Fruit fly (Drosophila melanogaster) whole organism, embryonic: ENCODE measurements around the gene Cdc42.

Source experiments
- ATbp ChIP-seq: fragments of 200-800 bp; sonication (Bioruptor generic); optimal IDR thresholded peaks from 2 replicates; lab custom pipeline; 2017; ENCODE audit warnings: missing biosample characterization, mild to moderate bottlenecking, missing genetic modification characterization, missing genetic modification reagents
- Bgb ChIP-seq: fragments of 200-800 bp; sonication (Bioruptor generic); IDR thresholded peaks from 2 replicates; pipeline ENCODE4 v1.3.6; 2022; ENCODE audit warnings: missing biosample characterization, missing genetic modification characterization; ENCODE audit not compliant: partially characterized antibody
- CG10209 ChIP-seq: fragments of 200-800 bp; sonication (Bioruptor generic); optimal IDR thresholded peaks from 3 replicates; lab custom pipeline; 2017; ENCODE audit warnings: missing biosample characterization, mild to moderate bottlenecking, missing genetic modification characterization, missing genetic modification reagents
- CG10267 ChIP-seq: fragments of 200-800 bp; sonication (Bioruptor generic); optimal IDR thresholded peaks from 2 replicates; lab custom pipeline; 2018; ENCODE audit warnings: missing biosample characterization, mild to moderate bottlenecking, missing genetic modification characterization, moderate library complexity
- CG11456 ChIP-seq: fragments of 200-800 bp; sonication (Bioruptor generic); IDR thresholded peaks from 3 replicates; pipeline ENCODE4 v1.3.6; 2022; ENCODE audit warnings: missing biosample characterization, missing genetic modification characterization
- CG14965 ChIP-seq: fragments of 200-800 bp; sonication (Bioruptor generic); optimal IDR thresholded peaks from 2 replicates; lab custom pipeline; 2016; ENCODE audit warnings: missing biosample characterization, missing genetic modification characterization, borderline replicate concordance
- CG15514 ChIP-seq: fragments of 200-800 bp; sonication (Bioruptor generic); optimal IDR thresholded peaks from 3 replicates; lab custom pipeline; 2017; ENCODE audit warnings: missing biosample characterization, missing genetic modification characterization, mild to moderate bottlenecking, moderate library complexity, missing genetic modification reagents
- CG15601 ChIP-seq: fragments of 200-800 bp; sonication (Bioruptor generic); optimal IDR thresholded peaks from 3 replicates; lab custom pipeline; 2019; ENCODE audit warnings: missing biosample characterization, mild to moderate bottlenecking, missing genetic modification characterization, moderate library complexity
- CG1603 ChIP-seq: fragments of 200-800 bp; sonication (Bioruptor generic); optimal IDR thresholded peaks from 2 replicates; lab custom pipeline; 2019; ENCODE audit warnings: missing biosample characterization, mild to moderate bottlenecking, missing genetic modification characterization, moderate library complexity
- CG16815 ChIP-seq: fragments of 200-800 bp; sonication (Bioruptor generic); optimal IDR thresholded peaks from 3 replicates; lab custom pipeline; 2017; ENCODE audit warnings: missing biosample characterization, mild to moderate bottlenecking, missing genetic modification characterization
- CG18011 ChIP-seq: fragments of 200-800 bp; sonication (Bioruptor generic); optimal IDR thresholded peaks from 2 replicates; lab custom pipeline; 2017; ENCODE audit warnings: missing biosample characterization, missing genetic modification characterization, mild to moderate bottlenecking, moderate library complexity, missing genotype
- CG31365 ChIP-seq: fragments of 200-800 bp; sonication (Bioruptor generic); optimal IDR thresholded peaks from 2 replicates; lab custom pipeline; 2018; ENCODE audit warnings: missing biosample characterization, mild to moderate bottlenecking, missing genetic modification characterization
- CG3726 ChIP-seq: fragments of 200-800 bp; sonication (Bioruptor generic); IDR thresholded peaks from 3 replicates; pipeline ENCODE4, ENCODE4 v1.3.6; 2022; ENCODE audit warnings: missing biosample characterization, missing genetic modification characterization
- CG4360 ChIP-seq: fragments of 200-800 bp; sonication (Bioruptor generic); IDR thresholded peaks from 2 replicates; pipeline ENCODE4 v1.3.6; 2022; ENCODE audit warnings: missing biosample characterization, missing genetic modification characterization
- CG43689 ChIP-seq: fragments of 200-800 bp; sonication (Bioruptor generic); IDR thresholded peaks from 2 replicates; pipeline ENCODE4 v1.3.6; 2022; ENCODE audit warnings: missing biosample characterization, missing genetic modification characterization
- CG6254 ChIP-seq: fragments of 200-800 bp; sonication (Bioruptor generic); optimal IDR thresholded peaks from 3 replicates; lab custom pipeline; 2017; ENCODE audit warnings: mild to moderate bottlenecking, missing biosample characterization, missing genetic modification reagents, missing genetic modification characterization
- CG6854 ChIP-seq: fragments of 200-800 bp; sonication (Bioruptor generic); optimal IDR thresholded peaks from 3 replicates; lab custom pipeline; 2017; ENCODE audit warnings: missing biosample characterization, mild to moderate bottlenecking, missing genetic modification characterization
- CG8359 ChIP-seq: fragments of 200-800 bp; sonication (Bioruptor generic); optimal IDR thresholded peaks from 2 replicates; lab custom pipeline; 2017; ENCODE audit warnings: missing biosample characterization, mild to moderate bottlenecking, missing genetic modification characterization, borderline replicate concordance
- CG8924 ChIP-seq: fragments of 200-800 bp; optimal IDR thresholded peaks from 3 replicates; lab custom pipeline; 2019; ENCODE audit warnings: missing biosample characterization, mild to moderate bottlenecking, missing genetic modification characterization, moderate library complexity
- Doc2 ChIP-seq: fragments of 200-800 bp; sonication (Bioruptor generic); IDR thresholded peaks from 2 replicates; pipeline ENCODE4 v1.3.6; 2022; ENCODE audit warnings: missing biosample characterization, missing genetic modification characterization
- E2f1 ChIP-seq: fragments of 200-800 bp; sonication (Bioruptor generic); IDR thresholded peaks from 2 replicates; pipeline ENCODE4 v1.3.6; 2022; ENCODE audit warnings: missing biosample characterization, missing genetic modification characterization
- Fer1 ChIP-seq: fragments of 200-800 bp; sonication (Bioruptor generic); optimal IDR thresholded peaks from 2 replicates; lab custom pipeline; 2017; ENCODE audit warnings: missing biosample characterization, mild to moderate bottlenecking, missing genetic modification characterization
- Fer2 ChIP-seq: fragments of 200-800 bp; sonication (Bioruptor generic); optimal IDR thresholded peaks from 2 replicates; lab custom pipeline; 2018; ENCODE audit warnings: missing biosample characterization, mild to moderate bottlenecking, missing genetic modification characterization, moderate library complexity
- HLHmδ ChIP-seq: fragments of 200-800 bp; sonication (Bioruptor generic); optimal IDR thresholded peaks from 2 replicates; lab custom pipeline; 2018; ENCODE audit warnings: missing biosample characterization, mild to moderate bottlenecking, missing genetic modification characterization, moderate library complexity
- Hmx ChIP-seq: fragments of 200-800 bp; sonication (Bioruptor generic); optimal IDR thresholded peaks from 2 replicates; lab custom pipeline; 2016; ENCODE audit warnings: missing biosample characterization, missing genetic modification characterization
- Hr3 ChIP-seq: fragments of 200-800 bp; sonication (Bioruptor generic); optimal IDR thresholded peaks from 3 replicates; lab custom pipeline; 2016; ENCODE audit warnings: missing biosample characterization, missing genetic modification characterization
- Lim3 ChIP-seq: fragments of 200-800 bp; sonication (Bioruptor generic); IDR thresholded peaks from 2 replicates; pipeline ENCODE4 v1.3.6; 2022; ENCODE audit warnings: missing biosample characterization, missing genetic modification characterization
- Neu2 ChIP-seq: fragments of 200-800 bp; sonication (Bioruptor generic); optimal IDR thresholded peaks from 3 replicates; lab custom pipeline; 2016; ENCODE audit warnings: missing biosample characterization, missing genetic modification characterization, borderline replicate concordance
- PHDP ChIP-seq: fragments of 200-800 bp; sonication (Bioruptor generic); optimal IDR thresholded peaks from 3 replicates; lab custom pipeline; 2018; ENCODE audit warnings: missing biosample characterization, mild to moderate bottlenecking, missing genetic modification characterization, moderate library complexity
- Pdp1 ChIP-seq, 2 experiments: fragments of 200-800 bp; sonication (Bioruptor generic); optimal IDR thresholded peaks; 3 replicates each; lab custom pipeline; 2016; ENCODE audit warnings: missing biosample characterization in 2 of 2, missing genetic modification characterization in 2 of 2, mild to moderate bottlenecking in 1 of 2, moderate library complexity in 1 of 2
- Rfx ChIP-seq: fragments of 200-800 bp; sonication (Bioruptor generic); IDR thresholded peaks from 2 replicates; pipeline ENCODE4 v1.3.6; 2022; ENCODE audit warnings: missing biosample characterization, missing genetic modification characterization
- Scr ChIP-seq: fragments of 200-800 bp; sonication (Bioruptor generic); IDR thresholded peaks from 2 replicates; pipeline ENCODE4 v1.3.6; 2022; ENCODE audit warnings: missing biosample characterization, missing genetic modification characterization; ENCODE audit not compliant: partially characterized antibody
- Taf1 ChIP-seq: fragments of 200-800 bp; sonication (Bioruptor generic); IDR thresholded peaks from 2 replicates; pipeline ENCODE4 v1.3.6; 2022; ENCODE audit warnings: missing biosample characterization, missing genetic modification characterization
- Usf ChIP-seq: fragments of 200-800 bp; sonication (Bioruptor generic); optimal IDR thresholded peaks from 2 replicates; lab custom pipeline; 2017; ENCODE audit warnings: missing genotype, missing biosample characterization, missing genetic modification characterization
- cas ChIP-seq: fragments of 200-800 bp; sonication (Bioruptor generic); IDR thresholded peaks from 2 replicates; pipeline ENCODE4 v1.3.6; 2022; ENCODE audit warnings: missing biosample characterization, missing genetic modification characterization
- chm ChIP-seq: fragments of 200-800 bp; sonication (Bioruptor generic); IDR thresholded peaks from 2 replicates; pipeline ENCODE4 v1.3.6; 2022; ENCODE audit warnings: missing biosample characterization, missing genetic modification characterization
- chn ChIP-seq: fragments of 200-800 bp; sonication (Bioruptor generic); optimal IDR thresholded peaks from 2 replicates; lab custom pipeline; 2016; ENCODE audit warnings: missing biosample characterization, missing genetic modification characterization
- dm ChIP-seq: fragments of 200-800 bp; sonication (Bioruptor generic); optimal IDR thresholded peaks from 3 replicates; lab custom pipeline; 2016; ENCODE audit warnings: missing biosample characterization, missing genetic modification characterization
- gfzf ChIP-seq: fragments of 200-800 bp; sonication (Bioruptor generic); optimal IDR thresholded peaks from 2 replicates; lab custom pipeline; 2016; ENCODE audit warnings: missing biosample characterization, mild to moderate bottlenecking, missing genetic modification characterization, moderate library complexity
- ind ChIP-seq: fragments of 200-800 bp; sonication (Bioruptor generic); optimal IDR thresholded peaks from 3 replicates; lab custom pipeline; 2016; ENCODE audit warnings: missing biosample characterization, missing genetic modification characterization
- kah ChIP-seq: fragments of 200-800 bp; sonication (Bioruptor generic); optimal IDR thresholded peaks from 2 replicates; lab custom pipeline; 2018; ENCODE audit warnings: missing biosample characterization, mild to moderate bottlenecking, missing genetic modification characterization
- peb ChIP-seq: fragments of 200-800 bp; sonication (Bioruptor generic); IDR thresholded peaks from 2 replicates; pipeline ENCODE4 v1.3.6; 2022; ENCODE audit warnings: missing biosample characterization, missing genetic modification characterization
- phol ChIP-seq: fragments of 200-800 bp; sonication (Bioruptor generic); optimal IDR thresholded peaks from 3 replicates; lab custom pipeline; 2018; ENCODE audit warnings: missing biosample characterization, mild to moderate bottlenecking, missing genetic modification characterization, moderate library complexity
- sc ChIP-seq, 3 experiments: fragments of >200 bp in 2 of 3; fragments of 200-800 bp in 1 of 3; sonication (Bioruptor generic) in 1 of 3; optimal IDR thresholded peaks; 2 replicates in 2 of 3; 3 replicates in 1 of 3; lab custom pipeline; 2017; ENCODE audit warnings: mild to moderate bottlenecking in 1 of 3, missing biosample characterization in 1 of 3, missing genetic modification characterization in 1 of 3, missing genetic modification reagents in 1 of 3
- sob ChIP-seq: fragments of 200-800 bp; sonication (Bioruptor generic); IDR thresholded peaks from 2 replicates; pipeline ENCODE4 v1.3.6; 2022; ENCODE audit warnings: missing biosample characterization, missing genetic modification characterization
- sr ChIP-seq: fragments of 200-800 bp; sonication (Bioruptor generic); IDR thresholded peaks from 3 replicates; pipeline ENCODE4 v1.3.6; 2022; ENCODE audit warnings: missing biosample characterization, missing genetic modification characterization
- ttk ChIP-seq: fragments of 200-800 bp; sonication (Bioruptor generic); IDR thresholded peaks from 2 replicates; pipeline ENCODE4 v2.1.2; 2022; ENCODE audit warnings: missing biosample characterization, missing genetic modification characterization
- tup ChIP-seq: fragments of 200-800 bp; sonication (Bioruptor generic); optimal IDR thresholded peaks from 2 replicates; lab custom pipeline; 2016; ENCODE audit warnings: missing biosample characterization, mild to moderate bottlenecking, missing genetic modification characterization, moderate library complexity
- zen2 ChIP-seq: fragments of 200-800 bp; sonication (Bioruptor generic); IDR thresholded peaks from 3 replicates; pipeline ENCODE4 v1.3.6; 2022; ENCODE audit warnings: missing biosample characterization, missing genetic modification characterization; ENCODE audit not compliant: partially characterized antibody

Cdc42 gene

DNA sequence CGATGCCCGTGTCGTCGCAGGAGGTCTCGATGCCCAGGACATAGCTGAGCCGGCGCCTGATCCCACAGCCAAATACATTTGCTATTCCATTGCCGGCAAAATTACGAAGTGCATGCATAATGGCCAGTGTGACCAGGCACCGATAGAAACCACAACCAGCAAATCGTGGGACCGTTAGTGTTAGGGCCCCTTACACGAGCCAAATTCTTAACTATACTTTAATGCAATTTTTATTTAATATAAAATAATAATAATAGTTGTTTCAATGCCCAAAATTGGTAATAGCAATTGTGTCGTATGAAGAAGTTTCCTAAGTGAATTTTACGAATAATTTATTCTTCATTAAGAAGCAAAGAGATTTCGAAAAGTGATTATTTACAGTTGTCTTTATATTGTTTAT is 4.7 kb downstream of the Cdc42 start, which contains the start of gene Tcs4 (continued):
- no peak for TF ChIP-seq ttk (GFP tag; lab: Robert Waterston, UW)
- TF ChIP-seq phol (tag; lab: Kevin White, UChicago) = peak; percentile 60
- TF ChIP-seq Usf (GFP tag; lab: Kevin White, UChicago) = no peak
- no peak for TF ChIP-seq Neu2 (GFP tag; lab: Kevin White, UChicago)
- 0 out of 2 replicates have a peak, but pooled peaks have one; percentile 29 for TF ChIP-seq Rfx (GFP tag; lab: Robert Waterston, UW)
- TF ChIP-seq CG10209 (GFP tag; lab: Kevin White, UChicago) = peak; percentile 13
- TF ChIP-seq HLHmδ (GFP tag; lab: Kevin White, UChicago) = no peak
- TF ChIP-seq ATbp (GFP tag; lab: Kevin White, UChicago) = no peak
- peak; percentile 56 for TF ChIP-seq CG10267
- peak; percentile 60; the same call in 2 of the 3 replicates for TF ChIP-seq zen2 (GFP tag; lab: Robert Waterston, UW)
- no peak for TF ChIP-seq CG8359 (GFP tag; lab: Kevin White, UChicago)
- TF ChIP-seq sr = no peak
- no peak for TF ChIP-seq Doc2 (GFP tag; lab: Robert Waterston, UW)
- TF ChIP-seq CG43689 (GFP tag; lab: Robert Waterston, UW) = no peak
- TF ChIP-seq Hmx = no peak
- TF ChIP-seq CG15514 = peak; percentile 16
- no peak for TF ChIP-seq CG3726
- peak; percentile 59 for TF ChIP-seq Scr (GFP tag; lab: Robert Waterston, UW)
- no peak for TF ChIP-seq chm (GFP tag; lab: Robert Waterston, UW)
- TF ChIP-seq Fer1 = peak; percentile 5
- TF ChIP-seq gfzf (GFP tag; lab: Kevin White, UChicago) = peak; percentile 63
- no peak for TF ChIP-seq Fer2 (tag; lab: Kevin White, UChicago)
- TF ChIP-seq CG14965 = no peak
- TF ChIP-seq PHDP (tag; lab: Kevin White, UChicago) = peak; percentile 44
- TF ChIP-seq CG31365 (tag; lab: Kevin White, UChicago) = no peak
- peak in 1 of 2 experiments; percentile 83 for TF ChIP-seq Pdp1 (GFP tag; optimal IDR thresholded peaks at IDR 0.05; lab: Kevin White, UChicago)
- TF ChIP-seq sob (GFP tag; lab: Robert Waterston, UW) = 0 out of 2 replicates have a peak, but pooled peaks have one; percentile 19
- TF ChIP-seq CG16815 (GFP tag; lab: Kevin White, UChicago) = no peak
- TF ChIP-seq ind (GFP tag; lab: Kevin White, UChicago) = no peak
- no peak for TF ChIP-seq CG11456 (GFP tag; lab: Robert Waterston, UW)
- no peak for TF ChIP-seq sc (optimal IDR thresholded peaks at IDR 0.05; lab: Kevin White, UChicago)
- no peak for TF ChIP-seq sc (GFP tag; optimal IDR thresholded peaks at IDR 0.05; lab: Kevin White, UChicago)
- TF ChIP-seq CG1603 (tag; lab: Kevin White, UChicago) = peak; percentile 29
- no peak for TF ChIP-seq tup (GFP tag; lab: Kevin White, UChicago)
- TF ChIP-seq peb (GFP tag; lab: Robert Waterston, UW) = no peak
- TF ChIP-seq Bgb (GFP tag; lab: Robert Waterston, UW) = peak; percentile 31; the same call in 1 of the 2 replicates
- TF ChIP-seq CG6854 = no peak
- TF ChIP-seq CG6254 (GFP tag; lab: Kevin White, UChicago) = no peak
- no peak for TF ChIP-seq dm
- no peak for TF ChIP-seq kah (GFP tag; lab: Kevin White, UChicago)
- TF ChIP-seq cas = no peak
- no peak for TF ChIP-seq CG4360
- TF ChIP-seq CG15601 = peak; percentile 27
- TF ChIP-seq Taf1 (GFP tag; lab: Robert Waterston, UW) = no peak
- peak; percentile 20 for TF ChIP-seq CG8924 (tag; lab: Kevin White, UChicago)
- no peak for TF ChIP-seq CG18011
- TF ChIP-seq E2f1 = no peak
- TF ChIP-seq Hr3 (GFP tag; lab: Kevin White, UChicago) = no peak
- no peak for TF ChIP-seq chn (GFP tag; lab: Kevin White, UChicago)
- no peak for TF ChIP-seq Lim3 (GFP tag; lab: Robert Waterston, UW)
